Fruit fly (Drosophila melanogaster): ENCODE measurements around the gene Grip71.
A peak's percentile ranks its signal among the peaks of the same experiment; 100 is the strongest.

The Grip71 gene

dm6 chr2L:18708239-18708891, at the start of gene Grip71, which contains the start of gene Faf2 (continued):
- TF ChIP-seq CG15514 (GFP tag; optimal IDR thresholded peaks at IDR 0.05), result peak; percentile 90
- peak; percentile 94 for TF ChIP-seq Xrp1 (GFP tag; IDR thresholded peaks at IDR 0.05)
- TF ChIP-seq CG12659 (GFP tag; optimal IDR thresholded peaks at IDR 0.05), result peak; percentile 95
- peak; percentile 41 for TF ChIP-seq CG12071 (GFP tag; optimal IDR thresholded peaks at IDR 0.05)
- TF ChIP-seq amos (GFP tag; IDR thresholded peaks at IDR 0.05; ENCODE audit: partially characterized antibody), result peak; percentile 47; the same call in 1 of the 2 replicates
- TF ChIP-seq CG11695 (GFP tag; IDR thresholded peaks at IDR 0.05), result peak; percentile 84
- peak; percentile 88 for TF ChIP-seq CG4360 (GFP tag; IDR thresholded peaks at IDR 0.05)
- peak; percentile 97 for TF ChIP-seq CG14441 (GFP tag; IDR thresholded peaks at IDR 0.05)
- TF ChIP-seq toy (GFP tag; IDR thresholded peaks at IDR 0.05), result peak; percentile 64; the same call in 1 of the 2 replicates
- no peak for TF ChIP-seq vnd (GFP tag; IDR thresholded peaks at IDR 0.05; ENCODE audit: partially characterized antibody)
- peak; percentile 84 for TF ChIP-seq Ravus (GFP tag; IDR thresholded peaks at IDR 0.05)
- no peak; the same call in 1 of the 2 replicates for TF ChIP-seq crol (GFP tag; IDR thresholded peaks at IDR 0.05)
- TF ChIP-seq CG2678 (tag; optimal IDR thresholded peaks at IDR 0.05), result peak; percentile 89
- TF ChIP-seq CG12155 (GFP tag; optimal IDR thresholded peaks at IDR 0.05), result peak; percentile 91
- peak; percentile 87 for TF ChIP-seq dan (GFP tag; IDR thresholded peaks at IDR 0.05)
- peak; percentile 31 for TF ChIP-seq pb (GFP tag; optimal IDR thresholded peaks at IDR 0.05)
- peak; percentile 94 for TF ChIP-seq CG30020 (tag; optimal IDR thresholded peaks at IDR 0.05)
- peak; percentile 74 for TF ChIP-seq stwl (tag; optimal IDR thresholded peaks at IDR 0.05)
- peak; percentile 67 for TF ChIP-seq HHEX (GFP tag; optimal IDR thresholded peaks at IDR 0.05)
- peak; percentile 59 for TF ChIP-seq repo (GFP tag; optimal IDR thresholded peaks at IDR 0.05)
- TF ChIP-seq Atf-2 (GFP tag; optimal IDR thresholded peaks at IDR 0.05), result peak; percentile 80
- no peak for TF ChIP-seq gcm2 (GFP tag; optimal IDR thresholded peaks at IDR 0.05)
- no peak for TF ChIP-seq CG10565 (GFP tag; optimal IDR thresholded peaks at IDR 0.05)
- peak; percentile 92 for TF ChIP-seq CG10959 (GFP tag; IDR thresholded peaks at IDR 0.05)
- TF ChIP-seq CG9215 (GFP tag; IDR thresholded peaks at IDR 0.05), result peak; percentile 92
- TF ChIP-seq CG3726 (GFP tag; IDR thresholded peaks at IDR 0.05), result peak; percentile 93
- TF ChIP-seq Vsx1 (GFP tag; optimal IDR thresholded peaks at IDR 0.05), result peak; percentile 61
- peak; percentile 1 for TF ChIP-seq odd (GFP tag; optimal IDR thresholded peaks at IDR 0.05)
- TF ChIP-seq Poxn (GFP tag; IDR thresholded peaks at IDR 0.05), result peak; percentile 84
- peak; percentile 77 for TF ChIP-seq CG2116 (GFP tag; optimal IDR thresholded peaks at IDR 0.05)
- TF ChIP-seq sisA (GFP tag; IDR thresholded peaks at IDR 0.05), result peak; percentile 98
- peak; percentile 88 for TF ChIP-seq Gsc (GFP tag; IDR thresholded peaks at IDR 0.05)
- TF ChIP-seq unpg (GFP tag; optimal IDR thresholded peaks at IDR 0.05), result peak; percentile 93
- peak; percentile 94 for TF ChIP-seq Sin3A (optimal IDR thresholded peaks at IDR 0.05)
- peak; percentile 68 for TF ChIP-seq Asciz (GFP tag; optimal IDR thresholded peaks at IDR 0.05)
- TF ChIP-seq CG30403 (GFP tag; optimal IDR thresholded peaks at IDR 0.05), result peak; percentile 96
- TF ChIP-seq inv (GFP tag; IDR thresholded peaks at IDR 0.05; ENCODE audit: partially characterized antibody), result no peak; the same call in 1 of the 2 replicates
- peak; percentile 93 for TF ChIP-seq ap (GFP tag; IDR thresholded peaks at IDR 0.05)
- TF ChIP-seq CHES-1-like (GFP tag; optimal IDR thresholded peaks at IDR 0.05), result peak; percentile 82
- peak; percentile 6 for TF ChIP-seq ab (GFP tag; optimal IDR thresholded peaks at IDR 0.05)
- no peak for TF ChIP-seq pan (optimal IDR thresholded peaks at IDR 0.05)
- peak in 1 of 2 experiments; percentile 95 for TF ChIP-seq pan (GFP tag; optimal IDR thresholded peaks at IDR 0.05 in 1 of 2, IDR thresholded peaks at IDR 0.05 in 1 of 2)
- TF ChIP-seq CG14667 (GFP tag; IDR thresholded peaks at IDR 0.05), result peak; percentile 95
- TF ChIP-seq chif (GFP tag; optimal IDR thresholded peaks at IDR 0.05), result peak; percentile 76 to 91
- peak; percentile 93 for TF ChIP-seq Optix (GFP tag; IDR thresholded peaks at IDR 0.05)
- TF ChIP-seq CG7987 (GFP tag; optimal IDR thresholded peaks at IDR 0.05), result peak; percentile 73
- no peak for TF ChIP-seq exex (tag; optimal IDR thresholded peaks at IDR 0.05)
- TF ChIP-seq psq (GFP tag; optimal IDR thresholded peaks at IDR 0.05), result peak; percentile 77
- peak; percentile 51 for TF ChIP-seq Mes4 (GFP tag; optimal IDR thresholded peaks at IDR 0.05)
- TF ChIP-seq Side (GFP tag; optimal IDR thresholded peaks at IDR 0.05), result peak; percentile 65
